Fruit fly (Drosophila melanogaster) Kc167 (cell line): Measurements from ENCODE around the gene eIF3e.

ENCODE experiments used
- Myc ChIP-seq: fragments of >200 bp; optimal IDR thresholded peaks from 2 replicates; lab custom pipeline; 2017; ENCODE audit warnings: missing external identifiers
- Sin3A ChIP-seq: fragments of >200 bp; optimal IDR thresholded peaks from 2 replicates; lab custom pipeline; 2018; ENCODE audit warnings: missing external identifiers
- h ChIP-seq: fragments of >200 bp; optimal IDR thresholded peaks from 3 replicates; lab custom pipeline; 2018; ENCODE audit warnings: missing external identifiers
- insv ChIP-seq: fragments of >200 bp; optimal IDR thresholded peaks from 3 replicates; lab custom pipeline; 2018; ENCODE audit warnings: missing external identifiers
- psq ChIP-seq: fragments of >200 bp; optimal IDR thresholded peaks from 2 replicates; lab custom pipeline; 2017; ENCODE audit warnings: missing external identifiers
- ttk ChIP-seq: sonication (Bioruptor generic); optimal IDR thresholded peaks from 2 replicates; lab custom pipeline; 2017; ENCODE audit warnings: missing external identifiers

Gene eIF3e

dm6 chr3L:16772755-16773523 is 13.8 kb downstream of the eIF3e start:
- TF ChIP-seq Myc (lab: Kevin White, UChicago) (no peak), Sin3A (lab: Kevin White, UChicago) (no peak), ttk (lab: Kevin White, UChicago) (no peak), psq (lab: Kevin White, UChicago) (no peak), insv (lab: Kevin White, UChicago) (no peak), h (lab: Kevin White, UChicago) (no peak)

- TF ChIP-seq Sin3A (lab: Kevin White, UChicago) (no peak), h (lab: Kevin White, UChicago) (peak; percentile 6)
These were observed 16.9 kb downstream of the eIF3e start for dm6 chr3L:16769866-16770265.

dm6 chr3L:16768001-16768652 is 18.6 kb downstream of the eIF3e start:
- no peak for TF ChIP-seq h (lab: Kevin White, UChicago)

- TF ChIP-seq insv (lab: Kevin White, UChicago) (no peak), Sin3A (lab: Kevin White, UChicago) (no peak), h (lab: Kevin White, UChicago) (no peak), psq (lab: Kevin White, UChicago) (no peak), ttk (lab: Kevin White, UChicago) (no peak), Myc (lab: Kevin White, UChicago) (no peak)
These were observed 19.8 kb downstream of the eIF3e start for dm6 chr3L:16766901-16767300.

dm6 chr3L:16765647-16766628 is 20.8 kb downstream of the eIF3e start, which contains the start of gene Nrt:
Nrt (plus strand) TSS chr3L:16766072.
- TF ChIP-seq Sin3A (lab: Kevin White, UChicago) (no peak), psq (lab: Kevin White, UChicago) (no peak)

- TF ChIP-seq psq (lab: Kevin White, UChicago): no peak
- no peak for TF ChIP-seq ttk (lab: Kevin White, UChicago)
- no peak for TF ChIP-seq h (lab: Kevin White, UChicago)
- no peak for TF ChIP-seq Sin3A (lab: Kevin White, UChicago)
- TF ChIP-seq Myc (lab: Kevin White, UChicago): no peak
- no peak for TF ChIP-seq insv (lab: Kevin White, UChicago)
These were observed 24.3 kb downstream of the eIF3e start for dm6 chr3L:16762203-16762997.

- TF ChIP-seq h (lab: Kevin White, UChicago): no peak
- no peak for TF ChIP-seq psq (lab: Kevin White, UChicago)
- no peak for TF ChIP-seq insv (lab: Kevin White, UChicago)
- no peak for TF ChIP-seq Myc (lab: Kevin White, UChicago)
- no peak for TF ChIP-seq Sin3A (lab: Kevin White, UChicago)
- no peak for TF ChIP-seq ttk (lab: Kevin White, UChicago)
These were observed 26.5 kb downstream of the eIF3e start for dm6 chr3L:16760274-16760673.

dm6 chr3L:16759483-16759882 is 27.3 kb downstream of the eIF3e start:
- no peak for TF ChIP-seq insv (lab: Kevin White, UChicago)
- TF ChIP-seq psq (lab: Kevin White, UChicago): no peak
- TF ChIP-seq ttk (lab: Kevin White, UChicago): no peak
- no peak for TF ChIP-seq Myc (lab: Kevin White, UChicago)
- TF ChIP-seq h (lab: Kevin White, UChicago): no peak
- no peak for TF ChIP-seq Sin3A (lab: Kevin White, UChicago)

dm6 chr3L:16758504-16759109 is 28.1 kb downstream of the eIF3e start:
- no peak for TF ChIP-seq psq (lab: Kevin White, UChicago)

- TF ChIP-seq h (lab: Kevin White, UChicago) (no peak), Sin3A (lab: Kevin White, UChicago) (no peak), Myc (lab: Kevin White, UChicago) (no peak), psq (lab: Kevin White, UChicago) (no peak), insv (lab: Kevin White, UChicago) (no peak), ttk (lab: Kevin White, UChicago) (no peak)
These were observed 31.6 kb downstream of the eIF3e start, which contains the start of gene CG42852 for dm6 chr3L:16755189-16755588. CG42852 (plus strand) TSS chr3L:16755489.
